Fruit fly (Drosophila melanogaster): ENCODE data around the gene MED24.

Gene MED24

DNA sequence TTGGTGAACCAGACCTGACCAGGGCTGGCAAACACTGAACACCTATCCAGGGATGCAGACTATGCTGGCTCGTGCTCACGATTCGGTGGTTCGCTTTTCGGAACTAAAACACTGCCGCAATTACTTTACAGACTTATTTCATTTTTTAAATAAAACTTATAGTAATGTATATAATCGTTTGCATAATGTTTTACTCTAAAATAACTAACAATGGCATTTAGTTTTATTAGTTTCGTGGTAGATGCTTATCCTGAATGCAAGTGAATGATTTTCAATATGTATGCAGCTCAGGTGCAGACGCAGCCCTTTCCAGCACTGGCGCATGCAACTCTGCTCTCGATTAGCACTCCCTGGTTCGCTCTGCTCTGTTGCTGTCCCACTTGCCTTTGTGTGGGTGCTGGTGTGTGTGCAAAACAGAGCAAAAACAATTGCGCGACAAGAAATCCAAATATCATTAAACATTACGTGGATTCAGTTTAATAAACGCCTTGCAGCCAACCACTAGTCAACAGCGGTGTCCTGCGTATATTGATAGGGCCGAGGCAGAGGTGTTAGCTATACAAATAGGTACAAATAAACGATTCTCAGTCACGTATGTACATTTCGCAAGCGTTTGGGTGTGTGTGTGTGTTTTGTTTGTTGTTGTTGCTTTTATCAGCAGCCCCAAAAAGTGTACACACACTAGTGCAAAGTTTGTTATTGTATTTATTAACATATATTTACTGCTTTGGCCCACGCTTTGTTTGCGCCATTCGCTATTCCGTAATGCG lies 4.3 kb upstream of the MED24 start, which contains the start of the genes ERR and Atg18a (continued):
- TF ChIP-seq CG11696 (GFP tag; IDR thresholded peaks at IDR 0.05) = 0 out of 2 replicates have a peak, but pooled peaks have one; percentile 13
- TF ChIP-seq dpn (GFP tag; optimal IDR thresholded peaks at IDR 0.05) = peak; percentile 85 to 88
- peak; percentile 92 for TF ChIP-seq lilli (GFP tag; optimal IDR thresholded peaks at IDR 0.05)
- TF ChIP-seq kah (GFP tag; optimal IDR thresholded peaks at IDR 0.05) = peak; percentile 3
- peak; percentile 80 for TF ChIP-seq CG9876 (GFP tag; optimal IDR thresholded peaks at IDR 0.05)
- peak; percentile 61 for TF ChIP-seq Awh (GFP tag; IDR thresholded peaks at IDR 0.05)
- peak; percentile 19; the same call in 1 of the 3 replicates for TF ChIP-seq C15 (GFP tag; IDR thresholded peaks at IDR 0.05)
- peak; percentile 54 for TF ChIP-seq CG3163 (GFP tag; optimal IDR thresholded peaks at IDR 0.05)
- TF ChIP-seq scrt (GFP tag; optimal IDR thresholded peaks at IDR 0.05) = peak; percentile 73
- peak; percentile 85 for TF ChIP-seq tgo (GFP tag; IDR thresholded peaks at IDR 0.05)
- peak; percentile 41 for TF ChIP-seq Vsx1 (GFP tag; optimal IDR thresholded peaks at IDR 0.05)
- TF ChIP-seq Gsc (GFP tag; IDR thresholded peaks at IDR 0.05) = peak; percentile 61
- peak; percentile 58 for TF ChIP-seq Sry-δ (GFP tag; optimal IDR thresholded peaks at IDR 0.05)
- TF ChIP-seq CG10274 (GFP tag; optimal IDR thresholded peaks at IDR 0.05) = peak; percentile 28
- no peak for TF ChIP-seq BtbVII (GFP tag; optimal IDR thresholded peaks at IDR 0.05)
- peak; percentile 92 for TF ChIP-seq CG17361 (GFP tag; IDR thresholded peaks at IDR 0.05)
- peak; percentile 82 for TF ChIP-seq CG4730 (GFP tag; IDR thresholded peaks at IDR 0.05)
- TF ChIP-seq hth (optimal IDR thresholded peaks at IDR 0.05) = no peak
- peak; percentile 76 for TF ChIP-seq ems (GFP tag; optimal IDR thresholded peaks at IDR 0.05)
- TF ChIP-seq CG7786 (GFP tag; optimal IDR thresholded peaks at IDR 0.05) = peak; percentile 83
- peak; percentile 66 for TF ChIP-seq CG8290 (GFP tag; optimal IDR thresholded peaks at IDR 0.05)
- TF ChIP-seq CG8290 (tag; optimal IDR thresholded peaks at IDR 0.05) = peak; percentile 38 to 80
- TF ChIP-seq Usf (GFP tag; optimal IDR thresholded peaks at IDR 0.05) = peak; percentile 88
- TF ChIP-seq CG1832 (GFP tag; optimal IDR thresholded peaks at IDR 0.05) = peak; percentile 23
- no peak for TF ChIP-seq en (GFP tag; optimal IDR thresholded peaks at IDR 0.05)
- peak; percentile 84 for TF ChIP-seq Drgx (GFP tag; IDR thresholded peaks at IDR 0.05)
- TF ChIP-seq sima (GFP tag; optimal IDR thresholded peaks at IDR 0.05) = no peak
- peak; percentile 8 for TF ChIP-seq p53 (GFP tag; optimal IDR thresholded peaks at IDR 0.05)
- TF ChIP-seq hkb (optimal IDR thresholded peaks at IDR 0.05) = peak; percentile 93
- TF ChIP-seq hkb (GFP tag; IDR thresholded peaks at IDR 0.05) = peak; percentile 62
- peak; percentile 93 for TF ChIP-seq klu (GFP tag; IDR thresholded peaks at IDR 0.05)
- no peak for TF ChIP-seq CG17568 (GFP tag; optimal IDR thresholded peaks at IDR 0.05)
- peak; percentile 61 for TF ChIP-seq gsb (GFP tag; IDR thresholded peaks at IDR 0.05)
- peak; percentile 77 for TF ChIP-seq CG13123 (GFP tag; optimal IDR thresholded peaks at IDR 0.05)
- peak; percentile 54; the same call in 1 of the 2 replicates for TF ChIP-seq CG1024 (GFP tag; IDR thresholded peaks at IDR 0.05)
- TF ChIP-seq CG7928 (GFP tag; optimal IDR thresholded peaks at IDR 0.05) = peak; percentile 100
- 0 out of 3 replicates have a peak, but pooled peaks have one; percentile 45 for TF ChIP-seq hb (GFP tag; IDR thresholded peaks at IDR 0.05; ENCODE audit: partially characterized antibody)
- TF ChIP-seq Ets65A (GFP tag) = peak; percentile 99
- 0 out of 2 replicates have a peak, but pooled peaks have one; percentile 13 for TF ChIP-seq CG2129 (GFP tag; IDR thresholded peaks at IDR 0.05; ENCODE audit: partially characterized antibody)
- TF ChIP-seq CG9215 (GFP tag; IDR thresholded peaks at IDR 0.05) = peak; percentile 94
- TF ChIP-seq CG9797 (GFP tag; optimal IDR thresholded peaks at IDR 0.05) = peak; percentile 50
- peak; percentile 84; the same call in 2 of the 3 replicates for TF ChIP-seq CG3726 (GFP tag; IDR thresholded peaks at IDR 0.05)
- no peak for TF ChIP-seq CG14965 (GFP tag; optimal IDR thresholded peaks at IDR 0.05; ENCODE audit: borderline replicate concordance)
- peak; percentile 13 for TF ChIP-seq CrebB (tag; optimal IDR thresholded peaks at IDR 0.05)
- peak; percentile 65 for TF ChIP-seq pb (GFP tag; optimal IDR thresholded peaks at IDR 0.05)
- TF ChIP-seq cg (GFP tag; optimal IDR thresholded peaks at IDR 0.05) = peak; percentile 98
- peak; percentile 88 for TF ChIP-seq H15 (GFP tag; IDR thresholded peaks at IDR 0.05)
- peak; percentile 81 for TF ChIP-seq Max (GFP tag; optimal IDR thresholded peaks at IDR 0.05)
- peak; percentile 93 for TF ChIP-seq sens (GFP tag)
- TF ChIP-seq inv (GFP tag; IDR thresholded peaks at IDR 0.05; ENCODE audit: partially characterized antibody) = peak; percentile 61; the same call in 1 of the 2 replicates
- TF ChIP-seq dan (GFP tag; IDR thresholded peaks at IDR 0.05) = peak; percentile 78

Data from whole organism, embryonic.